Fruit fly (Drosophila melanogaster) whole organism, adult: Measurements from ENCODE around the gene klar.

Source experiments
- CG11617 ChIP-seq: fragments of 200-800 bp; sonication (Bioruptor generic); optimal IDR thresholded peaks from 2 replicates; lab custom pipeline; 2017; ENCODE audit warnings: mild to moderate bottlenecking, missing biosample characterization, missing genetic modification reagents, missing genetic modification characterization
- CG12768 ChIP-seq: fragments of 200-800 bp; sonication (Bioruptor generic); optimal IDR thresholded peaks from 2 replicates; lab custom pipeline; 2017; ENCODE audit warnings: missing biosample characterization, missing genetic modification characterization, mild to moderate bottlenecking, moderate library complexity, missing genetic modification reagents
- CG14711 ChIP-seq: fragments of 200-800 bp; sonication (Bioruptor generic); optimal IDR thresholded peaks from 2 replicates; lab custom pipeline; 2018; ENCODE audit warnings: missing biosample characterization, mild to moderate bottlenecking, missing genetic modification characterization, moderate library complexity
- CG1620 ChIP-seq: fragments of 200-800 bp; sonication (Bioruptor generic); optimal IDR thresholded peaks from 2 replicates; lab custom pipeline; 2016; ENCODE audit warnings: missing biosample characterization, missing genetic modification characterization
- CG33017 ChIP-seq: fragments of 200-800 bp; sonication (Bioruptor generic); optimal IDR thresholded peaks from 2 replicates; lab custom pipeline; 2018; ENCODE audit warnings: missing biosample characterization, mild to moderate bottlenecking, missing genetic modification characterization, moderate library complexity
- CG5204 ChIP-seq: fragments of 200-800 bp; sonication (Bioruptor generic); optimal IDR thresholded peaks from 2 replicates; lab custom pipeline; 2016; ENCODE audit warnings: missing biosample characterization, missing genetic modification characterization
- CG7045 ChIP-seq: fragments of 200-800 bp; sonication (Bioruptor generic); optimal IDR thresholded peaks from 2 replicates; lab custom pipeline; 2017; ENCODE audit warnings: missing biosample characterization, mild to moderate bottlenecking, missing genetic modification characterization
- CG7101 ChIP-seq: fragments of 200-800 bp; sonication (Bioruptor generic); optimal IDR thresholded peaks from 2 replicates; lab custom pipeline; 2018; ENCODE audit warnings: missing biosample characterization, mild to moderate bottlenecking, missing genetic modification characterization, moderate library complexity
- Clk ChIP-seq: fragments of 200-800 bp; sonication (Bioruptor generic); optimal IDR thresholded peaks from 2 replicates; lab custom pipeline; 2017; ENCODE audit warnings: missing biosample characterization, missing genetic modification characterization
- Crg-1 ChIP-seq: fragments of 200-800 bp; sonication (Bioruptor generic); optimal IDR thresholded peaks from 2 replicates; lab custom pipeline; 2016; ENCODE audit warnings: missing biosample characterization, missing genetic modification characterization
- Hr96 ChIP-seq: fragments of 200-800 bp; sonication (Bioruptor generic); optimal IDR thresholded peaks from 2 replicates; lab custom pipeline; 2016; ENCODE audit warnings: missing biosample characterization, missing genetic modification characterization
- Mnt ChIP-seq: fragments of 200-800 bp; sonication (Bioruptor generic); optimal IDR thresholded peaks from 2 replicates; lab custom pipeline; 2016; ENCODE audit warnings: missing biosample characterization, mild to moderate bottlenecking, missing genetic modification characterization
- bab1 ChIP-seq: fragments of 200-800 bp; sonication (Bioruptor generic); optimal IDR thresholded peaks from 3 replicates; lab custom pipeline; 2019; ENCODE audit warnings: missing biosample characterization, mild to moderate bottlenecking, missing genetic modification characterization, moderate library complexity
- cic ChIP-seq: fragments of 200-800 bp; sonication (Bioruptor generic); optimal IDR thresholded peaks from 2 replicates; lab custom pipeline; 2017; ENCODE audit warnings: missing biosample characterization, mild to moderate bottlenecking, missing genetic modification characterization, moderate library complexity
- cnc ChIP-seq, 2 experiments: fragments of >200 bp; optimal IDR thresholded peaks; 2 replicates each; lab custom pipeline; 2017
- kay ChIP-seq: fragments of 200-800 bp; sonication (Bioruptor generic); peaks from one replicate; lab custom pipeline; 2016; ENCODE audit warnings: missing biosample characterization, missing genetic modification characterization, borderline replicate concordance
- ovo ChIP-seq: fragments of 200-800 bp; sonication (Bioruptor generic); optimal IDR thresholded peaks from 2 replicates; lab custom pipeline; 2016; ENCODE audit warnings: missing biosample characterization, missing genetic modification characterization
- pad ChIP-seq: fragments of 200-800 bp; sonication (Bioruptor generic); optimal IDR thresholded peaks from 3 replicates; lab custom pipeline; 2017; ENCODE audit warnings: missing biosample characterization, missing genetic modification characterization, mild to moderate bottlenecking, moderate library complexity, missing genetic modification reagents
- tj ChIP-seq: fragments of 200-800 bp; sonication (Bioruptor generic); optimal IDR thresholded peaks from 3 replicates; lab custom pipeline; 2017; ENCODE audit warnings: missing biosample characterization, mild to moderate bottlenecking, missing genetic modification characterization, moderate library complexity
- toe ChIP-seq: fragments of 200-800 bp; sonication (Bioruptor generic); optimal IDR thresholded peaks from 2 replicates; lab custom pipeline; 2016; ENCODE audit warnings: missing biosample characterization, missing genetic modification characterization

Gene klar

DNA sequence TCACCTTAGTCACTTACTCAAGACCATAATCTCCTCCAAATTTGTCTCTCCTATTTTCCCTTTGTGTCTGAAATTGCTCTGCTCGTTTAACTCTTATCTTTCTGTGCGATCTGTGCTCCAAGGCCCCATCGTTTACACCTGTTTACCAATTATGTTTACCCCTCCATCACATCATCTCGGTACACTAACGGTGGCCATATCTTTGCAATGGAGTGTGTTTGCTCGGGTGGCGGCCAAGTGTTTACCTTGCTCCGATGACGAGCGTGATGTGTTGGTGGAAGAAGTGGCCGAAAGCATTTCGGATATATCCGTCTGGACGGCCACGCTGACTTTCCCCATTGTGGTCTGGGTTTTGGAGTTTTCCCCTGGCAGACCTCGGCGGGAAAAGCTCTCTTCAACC, 100.2 kb downstream of the klar start:
- peak; percentile 43 for TF ChIP-seq CG7101 (tag; lab: Kevin White, UChicago)
- TF ChIP-seq Crg-1 (GFP tag; lab: Kevin White, UChicago), result no peak
- TF ChIP-seq cic (GFP tag; lab: Kevin White, UChicago), result peak; percentile 68
- TF ChIP-seq CG14711 (tag; lab: Kevin White, UChicago), result peak; percentile 5
- TF ChIP-seq toe (GFP tag; lab: Kevin White, UChicago), result no peak
- no peak for TF ChIP-seq Mnt (GFP tag; lab: Kevin White, UChicago)
- TF ChIP-seq CG7045 (GFP tag; lab: Kevin White, UChicago), result peak; percentile 46
- no peak for TF ChIP-seq tj (GFP tag; lab: Kevin White, UChicago)
- TF ChIP-seq CG33017, result no peak
- TF ChIP-seq cnc (optimal IDR thresholded peaks at IDR 0.05; lab: Kevin White, UChicago), result no peak
- TF ChIP-seq pad (GFP tag; lab: Kevin White, UChicago), result peak; percentile 64
- no peak for TF ChIP-seq Hr96 (GFP tag; lab: Kevin White, UChicago)
- TF ChIP-seq CG12768, result peak; percentile 21
- TF ChIP-seq ovo (GFP tag; lab: Kevin White, UChicago), result peak; percentile 7

DNA sequence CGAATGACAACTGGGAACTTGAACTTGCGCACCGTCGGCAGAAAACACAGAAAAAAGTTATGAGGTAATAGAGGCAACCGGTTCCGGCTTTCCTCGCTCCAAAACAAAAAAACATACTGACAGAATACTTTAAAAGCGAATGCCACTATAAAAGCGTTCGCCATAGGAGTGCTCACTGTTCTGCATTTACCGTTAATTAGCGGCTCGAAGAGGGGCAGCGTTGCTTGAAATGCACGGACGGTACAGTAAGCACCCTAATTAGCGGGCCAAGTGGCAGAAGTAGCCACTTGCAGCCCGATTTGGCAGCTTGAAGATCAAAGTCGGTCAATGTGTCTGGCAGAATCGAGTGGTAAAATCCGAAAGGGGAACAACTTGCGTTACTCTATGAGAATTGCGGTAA, 100.9 kb downstream of the klar start:
- TF ChIP-seq cnc (optimal IDR thresholded peaks at IDR 0.05; lab: Kevin White, UChicago) (no peak), CG7101 (tag; lab: Kevin White, UChicago) (no peak), Mnt (GFP tag; lab: Kevin White, UChicago) (no peak), pad (GFP tag; lab: Kevin White, UChicago) (peak; percentile 83)

DNA sequence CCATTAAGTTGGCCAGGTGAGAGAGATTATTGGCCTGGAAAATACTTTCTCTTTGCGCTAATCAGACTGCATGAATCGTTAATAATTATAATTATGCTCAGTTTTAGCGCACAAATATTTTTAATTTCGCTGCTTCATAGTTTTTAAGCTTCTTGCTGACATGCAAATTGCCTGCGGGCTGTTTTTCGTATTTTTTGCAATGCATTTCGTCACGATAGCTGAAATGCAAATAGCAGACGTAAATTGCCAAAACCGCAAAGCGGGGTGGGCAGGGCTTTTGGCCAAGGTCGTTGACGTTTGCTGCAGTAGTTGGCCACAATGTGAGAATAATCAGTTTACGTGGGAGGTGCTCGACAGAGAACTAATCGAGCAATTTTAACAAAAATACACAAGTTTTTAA, 102.1 kb downstream of the klar start:
- TF ChIP-seq tj (GFP tag; lab: Kevin White, UChicago) (peak; percentile 93), cic (GFP tag; lab: Kevin White, UChicago) (no peak), bab1 (GFP tag; lab: Kevin White, UChicago) (no peak)

DNA sequence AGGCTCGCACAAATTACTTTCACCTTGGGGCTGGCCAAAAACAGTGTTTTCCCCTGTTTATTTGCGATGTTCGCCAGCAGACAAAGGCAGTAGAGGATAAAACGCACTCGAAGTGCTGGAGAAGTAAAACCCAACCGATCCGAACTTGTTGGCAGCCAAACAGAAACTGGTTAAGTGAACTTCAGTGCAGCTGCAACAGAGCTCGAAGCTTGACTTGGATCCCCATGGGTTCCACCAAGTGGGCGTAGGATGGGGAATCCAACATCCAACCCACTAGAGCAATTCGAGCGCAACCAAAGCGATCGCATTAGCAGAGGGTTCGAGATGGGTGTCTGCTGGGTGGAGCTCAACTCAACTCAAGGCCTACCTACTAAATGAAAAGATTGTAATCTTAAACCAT, 102.8 kb downstream of the klar start:
- TF ChIP-seq Crg-1 (GFP tag; lab: Kevin White, UChicago), result no peak
- no peak for TF ChIP-seq CG7045 (GFP tag; lab: Kevin White, UChicago)
- no peak for TF ChIP-seq Clk
- TF ChIP-seq CG14711 (tag; lab: Kevin White, UChicago), result no peak

DNA sequence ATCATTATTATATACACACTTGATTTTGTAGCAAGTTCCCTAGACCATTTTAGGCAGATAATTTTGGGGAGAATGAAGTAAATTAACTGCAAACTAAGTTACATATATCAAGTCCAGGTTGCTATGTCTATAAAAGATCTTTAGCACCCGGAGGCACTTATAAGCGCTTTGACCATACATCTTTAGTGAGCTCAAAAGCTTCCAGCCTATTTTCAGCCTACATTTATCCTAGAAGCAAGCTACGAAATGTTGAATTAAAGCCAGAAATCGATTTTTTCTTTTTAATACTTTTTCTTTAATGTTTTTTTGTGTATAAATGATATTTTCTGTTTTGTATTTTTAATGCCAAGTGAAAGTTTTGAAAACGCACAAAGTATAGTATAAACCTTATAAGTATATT, 106.6 kb downstream of the klar start, which contains the start of gene CG13891:
Gene CG13891, minus strand, starts transcription at position 101 of the 400 bp plus-strand sequence.
- TF ChIP-seq Crg-1 (GFP tag; lab: Kevin White, UChicago), result no peak
- no peak for TF ChIP-seq Hr96 (GFP tag; lab: Kevin White, UChicago)
- TF ChIP-seq tj (GFP tag; lab: Kevin White, UChicago), result no peak
- TF ChIP-seq Clk, result no peak
- no peak for TF ChIP-seq kay (GFP tag; lab: Kevin White, UChicago)
- TF ChIP-seq CG7101 (tag; lab: Kevin White, UChicago), result no peak
- TF ChIP-seq CG12768, result no peak
- TF ChIP-seq CG14711 (tag; lab: Kevin White, UChicago), result no peak
- no peak for TF ChIP-seq Mnt (GFP tag; lab: Kevin White, UChicago)
- TF ChIP-seq CG7045 (GFP tag; lab: Kevin White, UChicago), result no peak
- TF ChIP-seq CG11617, result no peak
- no peak for TF ChIP-seq CG33017
- no peak for TF ChIP-seq bab1 (GFP tag; lab: Kevin White, UChicago)
- TF ChIP-seq ovo (GFP tag; lab: Kevin White, UChicago), result no peak

DNA sequence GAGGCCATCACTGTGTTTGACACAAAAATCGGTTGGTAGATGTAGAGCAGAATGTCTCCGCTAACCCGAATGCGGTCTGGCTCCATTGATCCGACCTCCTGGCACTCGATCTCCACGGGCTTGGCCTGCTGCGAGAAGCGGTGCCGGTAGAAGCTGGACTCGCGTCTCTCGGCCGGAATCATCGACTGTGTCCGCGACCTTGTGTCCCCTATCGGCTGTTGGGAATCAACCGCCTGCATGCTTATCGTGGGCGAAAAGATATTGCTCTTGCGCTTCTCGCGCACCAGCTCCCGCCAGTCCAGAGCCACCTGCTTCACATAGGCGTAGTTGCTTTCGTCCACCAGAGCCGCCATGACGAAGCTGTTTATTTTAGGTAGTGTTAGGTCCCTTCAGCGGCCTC, 107.1 kb downstream of the klar start:
- no peak for TF ChIP-seq Clk
- TF ChIP-seq cic (GFP tag; lab: Kevin White, UChicago), result no peak
- no peak for TF ChIP-seq CG12768
- TF ChIP-seq toe (GFP tag; lab: Kevin White, UChicago), result no peak
- no peak for TF ChIP-seq kay (GFP tag; lab: Kevin White, UChicago)
- no peak for TF ChIP-seq CG11617
- no peak for TF ChIP-seq CG14711 (tag; lab: Kevin White, UChicago)
- no peak for TF ChIP-seq CG5204

DNA sequence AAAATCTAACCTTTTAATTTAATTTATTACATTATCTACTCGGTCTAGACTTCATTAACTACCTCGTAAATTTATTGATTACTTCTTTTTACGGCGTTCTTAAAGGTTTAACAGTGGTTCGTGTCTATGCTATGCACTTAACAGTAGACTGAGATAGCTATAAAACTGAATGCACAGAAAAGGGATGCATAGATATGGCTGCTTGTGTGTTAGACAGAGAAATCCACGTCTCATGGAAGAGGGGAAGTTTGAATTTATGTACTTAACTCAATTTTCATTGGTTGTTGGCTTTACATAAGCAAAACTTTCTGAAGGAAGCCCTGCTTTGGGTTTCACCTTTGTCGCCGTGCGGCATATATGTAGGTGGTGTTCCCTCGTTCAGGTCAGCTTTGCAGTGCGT, 107.8 kb downstream of the klar start:
- TF ChIP-seq pad (GFP tag; lab: Kevin White, UChicago) (peak; percentile 100), CG7045 (GFP tag; lab: Kevin White, UChicago) (no peak)

DNA sequence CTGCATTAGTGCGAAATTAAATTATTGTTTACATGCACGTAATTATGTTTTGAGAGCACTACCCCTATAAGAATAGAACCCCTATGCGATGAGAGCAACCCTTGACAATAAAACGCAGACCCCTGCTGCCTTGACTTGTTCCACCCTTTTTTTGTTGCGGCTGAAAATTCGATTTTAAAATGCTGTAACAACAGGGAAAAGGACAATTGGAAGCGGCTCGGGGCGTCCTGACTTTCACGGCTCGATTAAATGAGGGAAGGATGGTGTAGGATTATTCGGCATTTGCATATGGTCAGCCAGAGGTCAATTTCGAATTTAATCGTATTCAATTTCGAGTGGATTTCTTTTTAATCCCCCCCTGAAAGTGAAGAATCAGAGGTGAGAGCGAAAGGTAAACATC, 115.8 kb downstream of the klar start:
- TF ChIP-seq Mnt (GFP tag; lab: Kevin White, UChicago) (no peak), CG1620 (no peak), Clk (no peak), kay (GFP tag; lab: Kevin White, UChicago) (no peak), cic (GFP tag; lab: Kevin White, UChicago) (no peak), ovo (GFP tag; lab: Kevin White, UChicago) (no peak), CG14711 (tag; lab: Kevin White, UChicago) (no peak), bab1 (GFP tag; lab: Kevin White, UChicago) (no peak), cnc (optimal IDR thresholded peaks at IDR 0.05; lab: Kevin White, UChicago) (no peak), CG7045 (GFP tag; lab: Kevin White, UChicago) (no peak), CG12768 (no peak), tj (GFP tag; lab: Kevin White, UChicago) (no peak), Hr96 (GFP tag; lab: Kevin White, UChicago) (no peak), toe (GFP tag; lab: Kevin White, UChicago) (no peak), CG11617 (no peak), CG7101 (tag; lab: Kevin White, UChicago) (no peak), pad (GFP tag; lab: Kevin White, UChicago) (no peak)
